Worm (Caenorhabditis elegans) whole organism, midembryonic: ENCODE results near the gene ttx-3.

ENCODE experiments used
- T22C8.4 ChIP-seq: fragments of 200-800 bp; sonication (Bioruptor generic); IDR thresholded peaks from 2 replicates; pipeline ENCODE4 v1.3.6; 2022; ENCODE audit warnings: missing genetic modification characterization, missing compliant biosample characterization
- cog-1 ChIP-seq: sonication (generic microtip); optimal IDR thresholded peaks from 2 replicates; lab custom pipeline; 2016; ENCODE audit warnings: missing genetic modification characterization, missing compliant biosample characterization
- flt-1 ChIP-seq: fragments of 200-800 bp; sonication (Bioruptor generic); IDR thresholded peaks from 2 replicates; pipeline ENCODE4 v1.3.6; 2022; ENCODE audit warnings: missing genetic modification characterization, missing compliant biosample characterization
- klf-2 ChIP-seq: fragments of 200-800 bp; sonication (Bioruptor generic); conservative IDR thresholded peaks from 2 replicates; pipeline ENCODE4 v1.3.6; 2022; ENCODE audit warnings: missing genetic modification reagents, missing genetic modification characterization, missing compliant biosample characterization
- med-1 ChIP-seq: sonication (generic microtip); optimal IDR thresholded peaks from 2 replicates; lab custom pipeline; 2017; ENCODE audit warnings: missing genetic modification characterization, mild to moderate bottlenecking, missing compliant biosample characterization, antibody characterized with exemption, missing genetic modification reagents; ENCODE audit not compliant: insufficient read depth
- ref-1 ChIP-seq: fragments of 200-800 bp; sonication (Bioruptor generic); conservative IDR thresholded peaks from 2 replicates; pipeline ENCODE4 v1.3.6; 2022; ENCODE audit warnings: missing genetic modification reagents, missing genetic modification characterization, missing compliant biosample characterization
- tab-1 ChIP-seq: fragments of 200-800 bp; sonication (Bioruptor generic); IDR thresholded peaks from 2 replicates; pipeline ENCODE4 v1.3.6; 2022; ENCODE audit warnings: missing genetic modification characterization, missing compliant biosample characterization
- ztf-23 ChIP-seq: fragments of 200-800 bp; sonication (Bioruptor generic); IDR thresholded peaks from 2 replicates; pipeline ENCODE4 v1.3.6; 2022; ENCODE audit warnings: missing genetic modification reagents, missing genetic modification characterization, missing compliant biosample characterization
- ztf-29 ChIP-seq: fragments of 200-800 bp; sonication (Bioruptor generic); IDR thresholded peaks from 2 replicates; pipeline ENCODE4 v1.3.6; 2022; ENCODE audit warnings: missing genetic modification reagents, missing genetic modification characterization, missing compliant biosample characterization

ttx-3 gene

ce11 chrX:11743723-11744122, 25.5 kb downstream of the ttx-3 start:
- TF ChIP-seq tab-1, result no peak
- no peak for TF ChIP-seq T22C8.4 (GFP tag; lab: Robert Waterston, UW)
- no peak for TF ChIP-seq ztf-23 (GFP tag; lab: Robert Waterston, UW)
- TF ChIP-seq klf-2 (GFP tag; lab: Robert Waterston, UW), result no peak
- TF ChIP-seq cog-1, result no peak

- no peak for TF ChIP-seq ref-1 (GFP tag; lab: Robert Waterston, UW)
Observed at ce11 chrX:11738602-11739100, 30.5 kb downstream of the ttx-3 start, which contains the start of gene nspa-9. Gene nspa-9, plus strand, starts transcription at chrX:11739050.

ce11 chrX:11737053-11737452, 32.1 kb downstream of the ttx-3 start, which contains the start of gene D1053.3:
Gene D1053.3, minus strand, starts transcription at chrX:11737153.
- no peak for TF ChIP-seq ztf-29 (GFP tag; lab: Robert Waterston, UW)
- TF ChIP-seq flt-1, result no peak

ce11 chrX:11734110-11734509, 35.1 kb downstream of the ttx-3 start:
- TF ChIP-seq med-1 (GFP tag; lab: Kevin White, UChicago) (no peak), ztf-29 (GFP tag; lab: Robert Waterston, UW) (no peak), cog-1 (no peak), ztf-23 (GFP tag; lab: Robert Waterston, UW) (no peak), ref-1 (GFP tag; lab: Robert Waterston, UW) (no peak), T22C8.4 (GFP tag; lab: Robert Waterston, UW) (no peak), flt-1 (no peak), klf-2 (GFP tag; lab: Robert Waterston, UW) (no peak), tab-1 (no peak)

ce11 chrX:11732752-11733151, 36.4 kb downstream of the ttx-3 start:
- TF ChIP-seq ztf-23 (GFP tag; lab: Robert Waterston, UW) (no peak), flt-1 (no peak), tab-1 (no peak), T22C8.4 (GFP tag; lab: Robert Waterston, UW) (no peak), cog-1 (no peak), med-1 (GFP tag; lab: Kevin White, UChicago) (no peak), ztf-29 (GFP tag; lab: Robert Waterston, UW) (no peak), klf-2 (GFP tag; lab: Robert Waterston, UW) (no peak), ref-1 (GFP tag; lab: Robert Waterston, UW) (no peak)

ce11 chrX:11727761-11728160, 41.4 kb downstream of the ttx-3 start, which contains the start of the genes gst-42 and D1053.2:
Gene gst-42, minus strand, starts transcription at chrX:11727936.
Gene D1053.2, plus strand, starts transcription at chrX:11728151.
- no peak for TF ChIP-seq ztf-29 (GFP tag; lab: Robert Waterston, UW)
- TF ChIP-seq tab-1, result no peak
- TF ChIP-seq med-1 (GFP tag; lab: Kevin White, UChicago), result no peak

ce11 chrX:11726450-11726849, 42.7 kb downstream of the ttx-3 start:
- TF ChIP-seq tab-1, result no peak
- TF ChIP-seq cog-1, result no peak
- TF ChIP-seq flt-1, result no peak
- no peak for TF ChIP-seq klf-2 (GFP tag; lab: Robert Waterston, UW)
- TF ChIP-seq T22C8.4 (GFP tag; lab: Robert Waterston, UW), result no peak
- TF ChIP-seq med-1 (GFP tag; lab: Kevin White, UChicago), result no peak
- no peak for TF ChIP-seq ztf-29 (GFP tag; lab: Robert Waterston, UW)

- TF ChIP-seq klf-2 (GFP tag; lab: Robert Waterston, UW) (no peak), cog-1 (no peak), ref-1 (GFP tag; lab: Robert Waterston, UW) (no peak), ztf-29 (GFP tag; lab: Robert Waterston, UW) (no peak)
Observed at ce11 chrX:11725646-11726045, 43.5 kb downstream of the ttx-3 start.

ce11 chrX:11723781-11724201, 45.4 kb downstream of the ttx-3 start, which contains the start of gene D1053.4:
Gene D1053.4, minus strand, starts transcription at chrX:11723800.
- TF ChIP-seq T22C8.4 (GFP tag; lab: Robert Waterston, UW), result no peak
- TF ChIP-seq ref-1 (GFP tag; lab: Robert Waterston, UW), result no peak
- TF ChIP-seq klf-2 (GFP tag; lab: Robert Waterston, UW), result no peak
- TF ChIP-seq ztf-23 (GFP tag; lab: Robert Waterston, UW), result no peak
- no peak for TF ChIP-seq tab-1
- TF ChIP-seq ztf-29 (GFP tag; lab: Robert Waterston, UW), result no peak
- no peak for TF ChIP-seq flt-1
- TF ChIP-seq cog-1, result no peak
- no peak for TF ChIP-seq med-1 (GFP tag; lab: Kevin White, UChicago)

- TF ChIP-seq T22C8.4 (GFP tag; lab: Robert Waterston, UW) (no peak), klf-2 (GFP tag; lab: Robert Waterston, UW) (no peak), med-1 (GFP tag; lab: Kevin White, UChicago) (no peak), cog-1 (no peak), ref-1 (GFP tag; lab: Robert Waterston, UW) (no peak), ztf-23 (GFP tag; lab: Robert Waterston, UW) (no peak), ztf-29 (GFP tag; lab: Robert Waterston, UW) (no peak), flt-1 (no peak), tab-1 (no peak)
Observed at ce11 chrX:11720058-11720457, 49.1 kb downstream of the ttx-3 start.

- no peak for TF ChIP-seq T22C8.4 (GFP tag; lab: Robert Waterston, UW)
Observed at ce11 chrX:11718751-11719150, 50.4 kb downstream of the ttx-3 start.
